Worm (Caenorhabditis elegans) whole organism, early embryonic: ENCODE results near the gene T07H3.8.

ENCODE experiments used
- F13C5.2 ChIP-seq: sonication (generic microtip); optimal IDR thresholded peaks from 2 replicates; lab custom pipeline; 2017; ENCODE audit warnings: mild to moderate bottlenecking, missing genetic modification characterization, inconsistent platforms, missing compliant biosample characterization
- aly-1 ChIP-seq: sonication (generic microtip); optimal IDR thresholded peaks from 2 replicates; lab custom pipeline; 2016; ENCODE audit warnings: missing genetic modification characterization, missing compliant biosample characterization
- ama-1 ChIP-seq: fragments of 150-350 bp; optimal IDR thresholded peaks from 2 replicates; lab custom pipeline; 2014
- pes-1 ChIP-seq: fragments of 200-800 bp; sonication (Bioruptor generic); IDR thresholded peaks from 2 replicates; pipeline ENCODE4 v1.3.6; 2022; ENCODE audit warnings: missing genetic modification reagents, missing genetic modification characterization, missing compliant biosample characterization

ce11 chrII:1601507-1601906 is 15.1 kb downstream of the T07H3.8 start, which contains the start of gene bath-47:
- TF ChIP-seq ama-1 (lab: Kevin White, UChicago) (no peak), F13C5.2 (tag; lab: Kevin White, UChicago) (no peak), aly-1 (tag; lab: Kevin White, UChicago) (no peak), pes-1 (GFP tag; lab: Robert Waterston, UW) (no peak)
